Worm (Caenorhabditis elegans): ENCODE results near the gene unc-60.

- peak in 1 of 2 experiments; percentile 31 for TF ChIP-seq mdl-1 (tag; optimal IDR thresholded peaks at IDR 0.05)
- TF ChIP-seq fkh-10 (GFP tag; optimal IDR thresholded peaks at IDR 0.05): peak; percentile 62
- no peak for TF ChIP-seq lin-15B (tag; optimal IDR thresholded peaks at IDR 0.05)
- no peak for TF ChIP-seq unc-39 (tag; optimal IDR thresholded peaks at IDR 0.05)
- no peak for TF ChIP-seq nhr-237 (tag; optimal IDR thresholded peaks at IDR 0.05)
- no peak for TF ChIP-seq nhr-76 (tag; optimal IDR thresholded peaks at IDR 0.05)
- 0 out of 2 replicates have a peak, but pooled peaks have one; percentile 41 for TF ChIP-seq lim-7 (GFP tag; IDR thresholded peaks at IDR 0.05)
- TF ChIP-seq ztf-11 (tag; optimal IDR thresholded peaks at IDR 0.05): no peak
- peak; percentile 17 for TF ChIP-seq hlh-30 (tag; optimal IDR thresholded peaks at IDR 0.05; ENCODE audit: insufficient read depth)
- peak; percentile 7 for TF ChIP-seq hlh-11 (tag; optimal IDR thresholded peaks at IDR 0.05)
- TF ChIP-seq Y5F2A.4 (GFP tag; optimal IDR thresholded peaks at IDR 0.05): no peak
- no peak for TF ChIP-seq ama-1 (optimal IDR thresholded peaks at IDR 0.05)
- TF ChIP-seq nhr-102 (tag; optimal IDR thresholded peaks at IDR 0.05): no peak
These were observed 3.6 kb upstream of the unc-60 start for ce11 chrV:1471078-1471969.

Data from whole organism, L4 larva.